Fruit fly (Drosophila melanogaster): ENCODE data around the gene CG4911.

The CG4911 gene

DNA sequence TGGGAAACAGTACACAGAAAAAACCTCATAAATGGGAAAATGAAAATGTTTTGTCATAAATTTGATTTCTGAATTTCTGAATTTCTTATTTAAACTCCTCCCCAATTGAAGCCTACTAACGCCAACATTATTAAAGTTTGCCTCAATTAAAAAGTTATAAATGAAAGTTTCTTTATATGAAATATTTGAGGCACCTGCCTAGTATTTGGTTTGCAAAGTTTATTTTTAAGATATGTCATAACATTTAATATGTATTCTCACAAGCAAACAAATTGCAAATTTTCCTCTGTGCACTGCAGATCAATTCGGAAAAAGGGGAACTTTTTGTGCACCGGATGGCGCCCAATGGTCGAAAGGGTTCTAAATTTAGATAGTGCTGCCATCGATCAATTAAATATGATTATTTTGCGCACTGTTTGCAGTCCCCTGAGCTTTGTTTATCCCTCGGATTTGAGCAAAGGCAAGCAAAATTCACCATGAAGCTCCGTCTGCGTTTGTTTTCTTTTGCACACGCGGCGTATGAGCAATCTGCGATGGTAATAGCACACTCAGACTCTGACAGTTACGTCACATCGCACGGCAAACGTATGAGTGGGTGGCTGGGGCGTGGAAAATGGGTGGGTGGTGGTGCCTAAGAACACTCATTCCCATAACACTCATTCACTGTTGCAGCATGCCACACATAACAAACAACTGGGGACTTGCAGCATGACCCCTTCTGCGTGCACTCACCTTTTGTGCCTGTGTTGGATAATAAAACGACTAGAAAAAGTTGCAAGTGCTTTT is 7.4 kb downstream of the CG4911 start (continued):
- TF ChIP-seq CG17186 (GFP tag; optimal IDR thresholded peaks at IDR 0.05) (no peak), CG30431 (GFP tag; optimal IDR thresholded peaks at IDR 0.05) (no peak), pan (optimal IDR thresholded peaks at IDR 0.05) (no peak), pan (GFP tag; optimal IDR thresholded peaks at IDR 0.05 in 1 of 2, IDR thresholded peaks at IDR 0.05 in 1 of 2) (no peak), chm (GFP tag; IDR thresholded peaks at IDR 0.05) (no peak), p53 (GFP tag; optimal IDR thresholded peaks at IDR 0.05) (no peak), stc (GFP tag; IDR thresholded peaks at IDR 0.05) (0 out of 2 replicates have a peak, but pooled peaks have one; percentile 14), CG13424 (tag; optimal IDR thresholded peaks at IDR 0.05) (peak; percentile 0), cas (GFP tag; IDR thresholded peaks at IDR 0.05) (no peak), Aef1 (GFP tag; IDR thresholded peaks at IDR 0.05) (no peak), Drgx (GFP tag; IDR thresholded peaks at IDR 0.05) (peak; percentile 65), CG31441 (GFP tag; IDR thresholded peaks at IDR 0.05) (0 out of 2 replicates have a peak, but pooled peaks have one; percentile 17), nmo (GFP tag; optimal IDR thresholded peaks at IDR 0.05) (peak; percentile 2), Sox100B (GFP tag; optimal IDR thresholded peaks at IDR 0.05) (no peak), CoRest (tag; optimal IDR thresholded peaks at IDR 0.05) (no peak), HLHmδ (GFP tag; optimal IDR thresholded peaks at IDR 0.05) (no peak), CG10959 (GFP tag; IDR thresholded peaks at IDR 0.05) (no peak), Awh (GFP tag; IDR thresholded peaks at IDR 0.05) (no peak), usp (GFP tag; optimal IDR thresholded peaks at IDR 0.05) (no peak), Fer3 (tag; optimal IDR thresholded peaks at IDR 0.05) (no peak), ham (GFP tag; IDR thresholded peaks at IDR 0.05) (no peak), CG9932 (GFP tag; IDR thresholded peaks at IDR 0.05) (no peak), CG4730 (GFP tag; IDR thresholded peaks at IDR 0.05) (no peak), tup (GFP tag; optimal IDR thresholded peaks at IDR 0.05) (no peak), NfI (GFP tag; optimal IDR thresholded peaks at IDR 0.05) (peak; percentile 2), CG18011 (GFP tag; optimal IDR thresholded peaks at IDR 0.05) (no peak), CG2120 (GFP tag; optimal IDR thresholded peaks at IDR 0.05) (peak; percentile 54), CG13775 (GFP tag; optimal IDR thresholded peaks at IDR 0.05) (no peak), CG30403 (GFP tag; optimal IDR thresholded peaks at IDR 0.05) (peak; percentile 37), CG18262 (tag; optimal IDR thresholded peaks at IDR 0.05) (no peak), HLH3B (GFP tag; IDR thresholded peaks at IDR 0.05) (no peak), CG6654 (GFP tag; optimal IDR thresholded peaks at IDR 0.05) (no peak), grau (tag; optimal IDR thresholded peaks at IDR 0.05) (peak; percentile 34), Nf-YA (GFP tag; IDR thresholded peaks at IDR 0.05) (no peak), CG2129 (GFP tag; IDR thresholded peaks at IDR 0.05; ENCODE audit: partially characterized antibody) (no peak), Hr3 (GFP tag; optimal IDR thresholded peaks at IDR 0.05) (no peak), repo (GFP tag; optimal IDR thresholded peaks at IDR 0.05) (no peak), pum (GFP tag; optimal IDR thresholded peaks at IDR 0.05) (no peak), CG7839 (tag; optimal IDR thresholded peaks at IDR 0.05) (peak; percentile 7), crol (GFP tag; IDR thresholded peaks at IDR 0.05) (no peak), Dek (tag; optimal IDR thresholded peaks at IDR 0.05) (no peak), phol (tag; optimal IDR thresholded peaks at IDR 0.05) (peak; percentile 5), CG5245 (GFP tag; optimal IDR thresholded peaks at IDR 0.05) (no peak), salm (tag; optimal IDR thresholded peaks at IDR 0.05) (no peak), Blimp-1 (GFP tag; optimal IDR thresholded peaks at IDR 0.05) (no peak), Dip3 (GFP tag; optimal IDR thresholded peaks at IDR 0.05) (peak; percentile 4), H15 (GFP tag; IDR thresholded peaks at IDR 0.05) (no peak), CG1832 (GFP tag; optimal IDR thresholded peaks at IDR 0.05) (no peak), pita (GFP tag; optimal IDR thresholded peaks at IDR 0.05) (no peak), croc (GFP tag; conservative IDR thresholded peaks at IDR 0.05) (no peak), CG3847 (GFP tag; IDR thresholded peaks at IDR 0.05) (no peak)
